Fruit fly (Drosophila melanogaster): ENCODE measurements around the gene CG42249.
"Not testable (repeated sequence)": the region's sequence is repeated elsewhere in the genome, so short reads cannot be mapped to it uniquely, and the experiment has no call there.

CG42249 gene

DNA sequence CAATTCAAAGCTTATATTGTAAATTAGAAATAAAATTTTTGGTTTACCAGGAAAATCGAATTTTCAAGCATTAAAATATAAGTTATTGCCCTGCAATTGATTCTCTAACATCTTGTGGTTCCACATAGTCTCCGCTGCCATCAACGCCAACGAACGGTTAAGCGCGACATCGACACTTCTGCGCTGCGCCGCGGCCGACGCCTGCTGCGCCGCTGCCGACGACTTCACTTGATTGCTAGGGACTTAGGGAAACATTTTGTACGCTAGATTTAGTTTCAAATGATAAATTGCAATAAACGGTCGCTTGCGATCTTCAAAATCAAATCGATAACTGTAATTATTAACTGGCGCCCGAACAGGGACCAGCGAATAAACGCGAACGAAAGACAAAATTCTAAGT, at the start of gene CG42249:
TSS of gene CG42249 (plus strand) at position 301 of the 400 bp plus-strand sequence.
- not testable (repeated sequence) for TF ChIP-seq noc (tag; optimal IDR thresholded peaks at IDR 0.05)

DNA sequence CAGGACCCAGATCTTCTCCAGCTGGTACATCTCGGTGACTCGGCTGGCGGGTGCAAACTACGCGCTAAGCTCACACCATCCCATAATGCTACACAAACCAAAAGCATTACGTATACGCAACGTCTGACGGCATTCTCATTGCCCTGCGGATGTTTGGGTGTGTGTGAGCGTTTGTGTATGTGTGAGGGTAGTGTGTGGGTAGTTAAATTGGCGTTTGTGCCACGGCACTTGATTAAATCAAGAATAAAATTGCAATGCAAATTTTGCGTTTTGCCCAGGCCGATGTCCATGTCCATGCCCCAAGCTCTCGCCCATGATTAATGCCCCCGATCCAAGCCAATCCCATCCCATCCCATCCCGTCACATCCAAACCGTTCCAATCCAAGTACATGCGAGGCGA, 42.6 kb upstream of the CG42249 start, which contains the start of gene CG1552:
TSS of gene CG1552 (minus strand) at position 101 of the 400 bp plus-strand sequence.
- TF ChIP-seq noc (tag; optimal IDR thresholded peaks at IDR 0.05), result no peak

DNA sequence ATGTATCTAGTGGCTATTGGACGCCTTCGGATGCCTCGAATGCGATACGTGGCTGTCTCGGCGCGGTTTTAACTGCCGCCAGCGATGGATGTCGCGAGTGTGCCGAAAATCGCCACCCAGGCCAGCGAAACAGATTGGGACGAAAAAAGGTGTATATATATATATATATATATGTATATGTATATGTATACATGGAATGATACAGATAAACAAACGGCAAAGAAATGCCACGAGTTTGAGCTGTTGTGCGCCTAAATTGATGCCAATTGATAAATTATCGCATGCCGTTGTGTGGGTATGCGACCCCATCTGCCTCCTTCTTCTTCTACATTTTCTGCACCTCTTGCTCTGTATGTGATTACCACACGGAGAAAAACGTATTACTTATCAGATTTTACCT, 36.6 kb upstream of the CG42249 start, which contains the start of gene CG1545:
TSS of gene CG1545 (minus strand) at position 101 of the 400 bp plus-strand sequence.
- no peak for TF ChIP-seq noc (tag; optimal IDR thresholded peaks at IDR 0.05)

dm6 chrX:11063070-11063469, 33.0 kb upstream of the CG42249 start, which contains the start of gene CG1537:
Gene CG1537, minus strand, starts transcription at chrX:11063170.
- TF ChIP-seq noc (tag; optimal IDR thresholded peaks at IDR 0.05), result no peak

dm6 chrX:11066252-11066651, 29.8 kb upstream of the CG42249 start, which contains the start of gene CG15203:
Gene CG15203, plus strand, starts transcription at chrX:11066552.
- TF ChIP-seq noc (tag; optimal IDR thresholded peaks at IDR 0.05), result no peak

dm6 chrX:11081242-11081641, 14.8 kb upstream of the CG42249 start:
- TF ChIP-seq noc (tag; optimal IDR thresholded peaks at IDR 0.05), result no peak

- no peak for TF ChIP-seq noc (tag; optimal IDR thresholded peaks at IDR 0.05)
These were observed 14.2 kb upstream of the CG42249 start for dm6 chrX:11081834-11082233.

DNA sequence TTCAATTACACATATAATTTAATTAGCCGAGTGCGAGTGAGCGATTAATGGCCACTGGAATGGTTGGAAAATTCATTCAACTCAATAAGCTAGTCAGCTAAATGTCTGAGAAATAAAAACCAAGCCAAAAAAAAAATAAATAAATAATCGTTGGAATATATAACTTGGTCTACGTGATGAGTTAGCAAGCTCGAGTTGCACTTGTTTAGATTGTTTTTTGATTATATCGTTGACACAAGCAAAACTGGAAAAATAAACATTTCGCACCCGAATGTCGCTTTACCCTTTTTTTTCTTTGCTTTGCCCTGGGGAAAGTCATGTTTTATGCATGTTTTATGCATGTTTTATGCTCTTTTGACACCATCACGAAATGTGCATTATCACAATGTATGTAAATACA, 13.1 kb upstream of the CG42249 start:
- no peak for TF ChIP-seq noc (tag; optimal IDR thresholded peaks at IDR 0.05)

DNA sequence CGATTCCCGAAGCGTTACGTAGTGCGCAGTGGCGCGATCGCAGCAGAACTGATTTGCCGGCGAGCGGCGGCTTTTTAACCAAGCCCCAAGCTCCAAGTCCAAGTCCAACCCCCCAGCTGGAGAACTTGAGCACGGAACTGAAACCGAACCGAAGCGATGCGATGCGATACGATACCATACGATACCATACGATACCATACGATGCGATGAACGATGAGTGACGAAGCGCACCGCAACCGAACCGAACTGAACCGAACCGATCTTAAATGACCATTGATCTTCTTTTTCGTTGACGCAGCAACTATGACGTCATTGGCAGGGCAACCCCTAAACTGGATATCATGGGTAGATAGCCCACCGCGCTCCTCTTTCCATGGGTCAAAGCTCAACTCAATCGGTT, 9.8 kb upstream of the CG42249 start, which contains the start of gene sev:
TSS of gene sev (minus strand) at position 50 of the 400 bp plus-strand sequence.
- no peak for TF ChIP-seq noc (tag; optimal IDR thresholded peaks at IDR 0.05)

- TF ChIP-seq noc (tag; optimal IDR thresholded peaks at IDR 0.05), result no peak
These were observed 8.7 kb upstream of the CG42249 start for dm6 chrX:11087384-11087783.

DNA sequence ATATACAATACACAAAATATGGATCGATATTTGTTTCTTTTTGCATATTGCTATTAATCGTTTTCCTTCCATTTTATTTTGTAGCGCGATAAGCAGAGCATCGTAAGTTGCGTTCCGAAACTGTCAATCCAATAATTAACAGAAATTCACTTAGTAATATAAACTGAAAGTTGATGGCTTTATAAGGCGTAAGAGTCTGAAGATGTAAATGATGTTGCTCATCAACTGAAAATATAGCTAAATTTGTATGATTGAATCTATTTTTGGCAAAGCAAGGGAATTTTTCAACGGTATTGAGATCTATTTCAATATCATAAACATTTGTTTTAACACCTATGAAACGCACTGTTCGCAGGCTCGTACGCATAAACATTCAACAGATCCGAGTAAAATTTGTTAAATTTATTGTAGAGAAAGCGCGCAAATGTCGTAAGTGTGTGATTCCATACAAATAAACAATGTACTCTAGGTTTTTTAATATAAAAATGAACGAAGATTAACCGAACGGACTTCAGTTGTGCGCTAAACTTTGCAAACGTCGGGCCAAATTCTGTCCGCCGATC, 7.2 kb upstream of the CG42249 start, which contains the start of gene Vago:
TSS of gene Vago (plus strand) at position 513 of the 563 bp plus-strand sequence.
- TF ChIP-seq noc (tag; optimal IDR thresholded peaks at IDR 0.05), result peak; percentile 33

DNA sequence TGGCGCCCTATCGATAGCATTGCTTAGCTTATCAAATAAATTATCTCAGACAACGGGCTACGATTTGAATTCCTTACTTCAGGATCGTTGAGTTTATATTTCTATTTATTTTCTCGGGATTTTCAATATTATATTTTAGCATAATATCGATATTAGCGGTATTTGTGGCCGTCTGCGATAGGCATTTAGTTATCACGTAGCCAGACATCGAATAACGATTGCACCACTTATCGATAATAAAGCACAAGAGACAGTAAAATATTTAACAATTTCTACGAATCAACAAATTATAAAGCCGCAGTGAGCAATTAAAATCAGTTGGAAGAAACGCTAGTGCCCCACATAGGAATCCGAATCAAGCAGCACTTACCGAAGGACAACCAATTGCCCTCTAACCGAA, 5.9 kb upstream of the CG42249 start, which contains the start of gene CG2076:
TSS of gene CG2076 (plus strand) at position 50 of the 400 bp plus-strand sequence.
- no peak for TF ChIP-seq noc (tag; optimal IDR thresholded peaks at IDR 0.05)

DNA sequence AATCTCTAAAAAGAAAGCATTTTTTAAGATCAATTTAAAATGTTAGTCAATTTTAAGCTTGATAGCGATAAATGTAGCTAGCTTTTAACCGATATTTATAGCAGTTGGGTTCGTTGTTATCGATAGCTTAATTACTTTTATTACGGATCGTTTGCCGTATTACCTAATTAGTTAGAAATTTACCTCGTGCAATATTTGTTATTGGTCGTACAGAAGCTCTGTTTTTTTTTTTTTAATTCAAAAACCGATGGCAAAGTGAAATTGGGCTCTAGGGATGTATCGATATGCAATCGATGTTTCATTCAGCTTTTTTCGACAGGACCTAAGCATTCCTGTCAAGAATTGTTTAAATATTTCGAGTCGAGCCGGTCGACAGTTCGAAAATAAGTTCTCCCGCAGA, 3.9 kb upstream of the CG42249 start, which contains the start of gene CG2061:
TSS of gene CG2061 (plus strand) at position 292 of the 400 bp plus-strand sequence.
- TF ChIP-seq noc (tag; optimal IDR thresholded peaks at IDR 0.05), result no peak

- TF ChIP-seq noc (tag; optimal IDR thresholded peaks at IDR 0.05), result no peak
These were observed 797 bp upstream of the CG42249 start for dm6 chrX:11095276-11095675.

DNA sequence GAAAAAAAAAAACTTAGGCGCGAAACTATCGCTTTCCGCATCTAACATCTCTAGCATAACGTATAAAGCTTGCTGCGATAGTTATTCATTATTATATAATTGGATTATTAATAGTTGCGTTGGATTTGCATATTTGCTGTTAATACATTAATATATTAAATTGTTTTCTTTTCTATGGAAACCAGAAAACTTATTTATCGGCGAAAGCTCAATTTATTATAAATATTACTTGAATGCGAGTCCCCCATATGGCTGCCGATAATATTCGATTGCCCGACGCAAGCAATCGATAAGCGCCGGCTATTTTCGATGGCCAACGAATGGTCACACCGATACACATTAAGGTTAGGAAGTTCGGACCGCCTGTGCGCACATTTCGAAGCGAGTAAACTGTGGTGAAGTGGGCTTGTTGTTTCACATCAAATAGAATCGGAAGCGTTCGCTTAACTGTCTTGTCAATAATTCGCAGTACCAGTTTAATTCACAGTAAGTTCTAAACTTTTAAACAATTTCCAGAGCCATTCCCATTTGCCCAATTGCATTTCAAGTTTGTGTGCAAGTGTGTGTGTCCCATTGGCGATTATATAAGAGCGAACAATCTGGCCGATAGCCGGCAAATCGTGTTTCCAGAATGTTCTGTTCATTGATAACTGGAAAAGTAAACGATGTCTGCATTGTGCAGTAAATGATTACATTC, 12.2 kb downstream of the CG42249 start, which contains the start of gene Hsp60A:
TSS of gene Hsp60A (plus strand) at position 335 of the 697 bp plus-strand sequence.
- TF ChIP-seq noc (tag; optimal IDR thresholded peaks at IDR 0.05), result peak; percentile 1

DNA sequence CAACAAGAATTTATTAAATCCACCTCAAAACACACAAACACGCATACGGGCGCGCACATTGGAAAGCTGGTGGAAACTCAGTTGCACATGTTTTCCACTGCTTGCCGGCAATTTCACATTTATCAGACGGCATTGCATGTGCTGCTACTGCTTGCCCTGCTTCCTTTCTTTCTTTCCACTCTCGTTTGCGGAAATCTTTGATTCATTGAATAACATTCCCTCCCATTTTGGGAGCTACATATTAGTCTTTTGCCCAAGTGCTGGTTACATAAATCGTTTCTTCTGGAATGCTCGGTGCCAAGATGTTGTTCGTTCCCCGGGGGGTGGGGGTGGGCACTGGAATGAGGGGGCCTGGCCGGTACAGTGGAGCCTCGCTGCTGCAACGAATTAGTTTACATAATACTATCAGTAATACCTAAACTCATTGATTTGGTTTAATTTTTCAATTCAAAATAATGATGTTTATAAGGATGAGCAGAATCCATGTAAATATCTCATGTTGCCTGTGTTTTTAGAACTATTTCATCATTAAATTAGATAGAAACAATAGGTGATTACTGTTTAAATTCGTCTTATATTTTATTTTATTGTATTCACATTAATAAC, 12.9 kb downstream of the CG42249 start:
- no peak for TF ChIP-seq noc (tag; optimal IDR thresholded peaks at IDR 0.05)

All from whole organism, larva.